Worm (Caenorhabditis elegans) whole organism, L3 larva: Measurements from ENCODE around the gene skr-10.
A peak's percentile ranks its signal among the peaks of the same experiment; 100 is the strongest.

Experiments
- R02D3.7 ChIP-seq: fragments of 150-350 bp; optimal IDR thresholded peaks from 2 replicates; lab custom pipeline; 2014; ENCODE audit warnings: missing biosample characterization, missing genetic modification characterization
- ZK546.5 ChIP-seq: sonication (generic microtip); optimal IDR thresholded peaks from 2 replicates; lab custom pipeline; 2017; ENCODE audit warnings: missing biosample characterization, missing genetic modification characterization
- aly-2 ChIP-seq: fragments of 150-350 bp; optimal IDR thresholded peaks from 2 replicates; lab custom pipeline; 2014; ENCODE audit warnings: missing biosample characterization, missing genetic modification characterization
- ama-1 ChIP-seq: fragments of 150-350 bp; optimal IDR thresholded peaks from 2 replicates; lab custom pipeline; 2018
- ceh-16 ChIP-seq: sonication (generic microtip); optimal IDR thresholded peaks from 2 replicates; lab custom pipeline; 2017; ENCODE audit warnings: missing biosample characterization, missing genetic modification characterization
- ceh-28 ChIP-seq: fragments of 150-350 bp; optimal IDR thresholded peaks from 2 replicates; lab custom pipeline; 2014; ENCODE audit warnings: missing biosample characterization, missing genetic modification reagents, missing genetic modification characterization
- ceh-82 ChIP-seq: fragments of 150-350 bp; optimal IDR thresholded peaks from 2 replicates; lab custom pipeline; 2014; ENCODE audit warnings: missing biosample characterization, missing genetic modification characterization
- ceh-9 ChIP-seq: sonication (generic microtip); optimal IDR thresholded peaks from 2 replicates; lab custom pipeline; 2018; ENCODE audit warnings: missing biosample characterization, missing genetic modification characterization
- daf-12 ChIP-seq: fragments of 150-350 bp; optimal IDR thresholded peaks from 2 replicates; lab custom pipeline; 2014; ENCODE audit warnings: missing biosample characterization, missing genetic modification reagents, missing genetic modification characterization
- egl-27 ChIP-seq: sonication (generic microtip); optimal IDR thresholded peaks from 4 replicates; lab custom pipeline; 2017; ENCODE audit warnings: missing biosample characterization, missing genetic modification reagents, missing genetic modification characterization
- egl-5 ChIP-seq: fragments of 150-350 bp; optimal IDR thresholded peaks from 2 replicates; lab custom pipeline; 2017; ENCODE audit warnings: missing biosample characterization, missing genetic modification reagents, missing genetic modification characterization, inconsistent platforms
- elt-1 ChIP-seq: fragments of 150-350 bp; optimal IDR thresholded peaks from 2 replicates; lab custom pipeline; 2014; ENCODE audit warnings: missing biosample characterization, missing genetic modification characterization
- elt-2 ChIP-seq: sonication (generic microtip); optimal IDR thresholded peaks from 2 replicates; lab custom pipeline; 2016; ENCODE audit warnings: missing genetic modification reagents, mild to moderate bottlenecking, missing genetic modification characterization, missing compliant biosample characterization
- elt-3 ChIP-seq, 3 experiments: fragments of 150-350 bp in 1 of 3; sonication (generic microtip) in 2 of 3; optimal IDR thresholded peaks; 2 replicates in 2 of 3; 4 replicates in 1 of 3; lab custom pipeline; 2014 to 2017; ENCODE audit warnings: missing biosample characterization in 3 of 3, missing genetic modification characterization in 3 of 3
- eor-1 ChIP-seq, 2 experiments: fragments of 150-350 bp; optimal IDR thresholded peaks; 2 replicates each; lab custom pipeline; 2014 to 2018; ENCODE audit warnings: missing biosample characterization in 2 of 2, missing genetic modification characterization in 2 of 2
- fkh-10 ChIP-seq: sonication (generic microtip); optimal IDR thresholded peaks from 2 replicates; lab custom pipeline; 2017; ENCODE audit warnings: missing biosample characterization, missing genetic modification reagents, missing genetic modification characterization
- fkh-2 ChIP-seq: fragments of 150-350 bp; optimal IDR thresholded peaks from 2 replicates; lab custom pipeline; 2014; ENCODE audit warnings: missing biosample characterization, missing genetic modification reagents, missing genetic modification characterization
- fos-1 ChIP-seq: fragments of 150-350 bp; optimal IDR thresholded peaks from 2 replicates; lab custom pipeline; 2014; ENCODE audit warnings: missing biosample characterization, missing genetic modification characterization
- hmg-11 ChIP-seq: sonication (generic microtip); optimal IDR thresholded peaks from 2 replicates; lab custom pipeline; 2016; ENCODE audit warnings: missing genetic modification characterization, missing compliant biosample characterization
- jun-1 ChIP-seq: fragments of 150-350 bp; optimal IDR thresholded peaks from 2 replicates; lab custom pipeline; 2014; ENCODE audit warnings: missing biosample characterization, missing genetic modification reagents, missing genetic modification characterization
- lin-15B ChIP-seq: fragments of 150-350 bp; optimal IDR thresholded peaks from 2 replicates; lab custom pipeline; 2014; ENCODE audit warnings: missing biosample characterization, missing genetic modification characterization
- lin-39 ChIP-seq: fragments of 150-350 bp; optimal IDR thresholded peaks from 2 replicates; lab custom pipeline; 2018; ENCODE audit warnings: missing biosample characterization, missing genetic modification reagents, missing genetic modification characterization
- lsy-12 ChIP-seq: sonication (generic microtip); optimal IDR thresholded peaks from 2 replicates; lab custom pipeline; 2016; ENCODE audit warnings: mild to moderate bottlenecking, missing genetic modification characterization, missing compliant biosample characterization
- mdl-1 ChIP-seq: fragments of 150-350 bp; optimal IDR thresholded peaks from 2 replicates; lab custom pipeline; 2014; ENCODE audit warnings: missing biosample characterization, missing genetic modification characterization
- mml-1 ChIP-seq: fragments of 150-350 bp; sonication (generic microtip); optimal IDR thresholded peaks from 3 replicates; lab custom pipeline; 2014; ENCODE audit warnings: missing biosample characterization, missing genetic modification characterization
- nfya-1 ChIP-seq: sonication (generic microtip); optimal IDR thresholded peaks from 2 replicates; lab custom pipeline; 2017; ENCODE audit warnings: missing genetic modification characterization, mild to moderate bottlenecking, missing compliant biosample characterization, antibody characterized with exemption, moderate library complexity; ENCODE audit not compliant: insufficient read depth
- nhr-11 ChIP-seq: fragments of 150-350 bp; optimal IDR thresholded peaks from 2 replicates; lab custom pipeline; 2014; ENCODE audit warnings: missing biosample characterization, missing genetic modification characterization
- nhr-12 ChIP-seq: fragments of 150-350 bp; optimal IDR thresholded peaks from 2 replicates; lab custom pipeline; 2014; ENCODE audit warnings: missing biosample characterization, missing genetic modification characterization
- nhr-23 ChIP-seq: fragments of 150-350 bp; optimal IDR thresholded peaks from 2 replicates; lab custom pipeline; 2014; ENCODE audit warnings: missing biosample characterization, missing genetic modification reagents, missing genetic modification characterization
- nhr-237 ChIP-seq: fragments of 150-350 bp; optimal IDR thresholded peaks from 2 replicates; lab custom pipeline; 2014; ENCODE audit warnings: missing biosample characterization, missing genetic modification characterization
- nhr-25 ChIP-seq: sonication (generic microtip); optimal IDR thresholded peaks from 2 replicates; lab custom pipeline; 2017; ENCODE audit warnings: missing biosample characterization, missing genetic modification characterization
- nhr-28 ChIP-seq: fragments of 150-350 bp; optimal IDR thresholded peaks from 2 replicates; lab custom pipeline; 2014; ENCODE audit warnings: missing biosample characterization, missing genetic modification characterization
- nhr-43 ChIP-seq: sonication (generic microtip); optimal IDR thresholded peaks from 2 replicates; lab custom pipeline; 2016; ENCODE audit warnings: mild to moderate bottlenecking, missing genetic modification characterization, missing compliant biosample characterization; ENCODE audit not compliant: poor library complexity, severe bottlenecking
- nhr-67 ChIP-seq: fragments of 150-350 bp; optimal IDR thresholded peaks from 2 replicates; lab custom pipeline; 2014; ENCODE audit warnings: missing biosample characterization, missing genetic modification characterization
- nhr-76 ChIP-seq: fragments of 150-350 bp; sonication (generic microtip); optimal IDR thresholded peaks from 5 replicates; lab custom pipeline; 2014; ENCODE audit warnings: missing biosample characterization, missing genetic modification characterization
- nhr-77 ChIP-seq: fragments of 150-350 bp; optimal IDR thresholded peaks from 2 replicates; lab custom pipeline; 2014; ENCODE audit warnings: missing biosample characterization, missing genetic modification characterization
- pha-4 ChIP-seq: fragments of 150-350 bp; optimal IDR thresholded peaks from 2 replicates; lab custom pipeline; 2014; ENCODE audit warnings: missing biosample characterization, missing genetic modification reagents, missing genetic modification characterization
- pqm-1 ChIP-seq: fragments of 150-350 bp; optimal IDR thresholded peaks from 2 replicates; lab custom pipeline; 2017; ENCODE audit warnings: missing biosample characterization, missing genetic modification characterization, inconsistent platforms
- sea-2 ChIP-seq: fragments of 150-350 bp; sonication (generic microtip); optimal IDR thresholded peaks from 4 replicates; lab custom pipeline; 2014; ENCODE audit warnings: missing biosample characterization, missing genetic modification reagents, missing genetic modification characterization
- skn-1 ChIP-seq: fragments of 150-350 bp; optimal IDR thresholded peaks from 2 replicates; lab custom pipeline; 2014; ENCODE audit warnings: missing biosample characterization, missing genetic modification characterization
- snpc-4 ChIP-seq: fragments of 150-350 bp; optimal IDR thresholded peaks from 2 replicates; lab custom pipeline; 2014; ENCODE audit warnings: missing biosample characterization, missing genetic modification characterization
- tbx-2 ChIP-seq: sonication (generic microtip); optimal IDR thresholded peaks from 2 replicates; lab custom pipeline; 2016; ENCODE audit warnings: mild to moderate bottlenecking, missing genetic modification characterization, missing compliant biosample characterization
- unc-39 ChIP-seq: sonication (generic microtip); optimal IDR thresholded peaks from 4 replicates; lab custom pipeline; 2017; ENCODE audit warnings: missing biosample characterization, missing genetic modification characterization
- unc-62 ChIP-seq: fragments of 150-350 bp; sonication (generic microtip); optimal IDR thresholded peaks from 4 replicates; lab custom pipeline; 2014; ENCODE audit warnings: missing biosample characterization, missing genetic modification reagents, missing genetic modification characterization
- zag-1 ChIP-seq: fragments of 150-350 bp; optimal IDR thresholded peaks from 2 replicates; lab custom pipeline; 2014; ENCODE audit warnings: missing biosample characterization, missing genetic modification characterization
- ztf-11 ChIP-seq: fragments of 150-350 bp; optimal IDR thresholded peaks from 2 replicates; lab custom pipeline; 2014; ENCODE audit warnings: missing biosample characterization, missing genetic modification characterization
- ztf-4 ChIP-seq: fragments of 150-350 bp; optimal IDR thresholded peaks from 2 replicates; lab custom pipeline; 2014; ENCODE audit warnings: missing biosample characterization, missing genetic modification characterization

The skr-10 gene

DNA sequence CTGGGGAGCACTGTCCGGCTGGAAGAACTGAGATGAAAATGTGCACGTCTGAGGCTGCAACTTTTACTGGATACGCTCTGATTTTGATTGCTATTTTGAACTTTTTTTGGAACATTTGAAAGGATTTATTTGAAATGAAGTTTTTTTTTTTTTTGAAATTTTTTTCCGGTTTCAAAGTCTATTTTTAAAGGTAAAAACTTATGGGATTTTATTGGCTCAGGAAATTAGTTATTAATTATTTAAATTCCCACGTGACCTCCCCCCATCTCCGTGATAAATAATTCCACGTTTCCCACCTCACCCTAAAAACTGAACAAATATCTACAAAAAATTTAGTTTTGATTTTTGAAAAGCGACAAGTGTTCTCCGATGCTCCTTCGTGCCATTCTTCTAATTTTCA is 17.7 kb downstream of the skr-10 start, which contains the start of gene Y105C5B.18:
Y105C5B.18 (plus strand) TSS at position 301 of the 400 bp plus-strand sequence.
- no peak for TF ChIP-seq ztf-11 (tag; lab: Kevin White, UChicago)
- no peak for TF ChIP-seq fkh-10 (GFP tag; lab: Kevin White, UChicago)
- no peak for TF ChIP-seq hmg-11 (tag; lab: Kevin White, UChicago)
- TF ChIP-seq nhr-67 (tag; lab: Kevin White, UChicago), result no peak
- no peak for TF ChIP-seq skn-1
- TF ChIP-seq jun-1 (tag; lab: Kevin White, UChicago), result no peak
- TF ChIP-seq elt-2 (tag; lab: Kevin White, UChicago), result no peak
- TF ChIP-seq ceh-82 (tag; lab: Kevin White, UChicago), result no peak
- no peak for TF ChIP-seq nhr-237 (tag; lab: Kevin White, UChicago)
- no peak for TF ChIP-seq zag-1 (tag; lab: Kevin White, UChicago)

DNA sequence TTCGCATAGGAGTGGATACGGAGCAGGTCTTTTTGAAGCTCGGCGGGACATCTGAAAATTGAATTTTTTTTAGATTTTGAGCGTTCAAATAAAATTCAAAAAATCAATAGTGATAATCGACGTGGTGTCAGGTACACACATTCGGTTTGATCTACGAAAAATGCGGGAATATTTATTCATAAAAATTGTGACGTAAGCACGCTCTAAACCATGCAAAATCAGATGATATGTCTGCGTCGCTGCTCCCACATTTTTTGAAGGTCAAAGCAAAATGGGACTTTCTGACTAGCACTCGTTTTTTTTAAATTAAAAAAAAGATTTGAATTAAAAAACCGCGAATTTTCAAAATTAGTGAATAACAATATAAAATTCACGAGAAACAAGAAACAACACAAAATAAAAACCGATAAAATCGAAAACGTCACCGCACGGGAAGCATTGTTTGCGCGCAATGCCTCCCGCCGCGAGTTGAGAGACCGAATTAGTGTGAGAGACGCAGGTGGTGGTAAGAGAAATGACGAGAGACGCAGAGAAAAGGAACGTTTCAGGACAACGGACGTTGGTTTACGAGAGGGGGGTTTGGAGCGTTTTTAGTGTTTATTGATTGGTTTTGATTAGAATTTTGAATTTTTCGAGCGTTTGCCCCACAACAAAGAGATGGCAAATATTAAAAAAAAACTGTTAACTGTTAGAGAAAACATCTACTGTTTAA is 37.5 kb downstream of the skr-10 start, which contains the start of gene Y105C5B.19:
Y105C5B.19 (minus strand) TSS at position 51 of the 712 bp plus-strand sequence.
- TF ChIP-seq nhr-67 (tag; lab: Kevin White, UChicago), result no peak
- peak; percentile 74 for TF ChIP-seq pha-4 (tag; lab: Kevin White, UChicago)
- no peak for TF ChIP-seq nhr-23 (tag; lab: Kevin White, UChicago)
- TF ChIP-seq elt-3 (tag; optimal IDR thresholded peaks at IDR 0.05; lab: Kevin White, UChicago), result no peak
- TF ChIP-seq R02D3.7 (tag; lab: Kevin White, UChicago), result no peak
- peak; percentile 46 for TF ChIP-seq elt-2 (tag; lab: Kevin White, UChicago)
- no peak for TF ChIP-seq nhr-12 (tag; lab: Kevin White, UChicago)
- TF ChIP-seq ceh-9 (tag; lab: Kevin White, UChicago), result no peak
- TF ChIP-seq egl-5, result no peak
- no peak for TF ChIP-seq ceh-82 (tag; lab: Kevin White, UChicago)
- TF ChIP-seq nhr-11 (tag; lab: Kevin White, UChicago), result no peak
- no peak for TF ChIP-seq tbx-2 (tag; lab: Kevin White, UChicago)
- peak; percentile 46 for TF ChIP-seq lin-39 (tag; lab: Kevin White, UChicago)
- TF ChIP-seq pqm-1, result peak; percentile 15
- TF ChIP-seq fos-1, result no peak
- TF ChIP-seq nhr-77 (tag; lab: Kevin White, UChicago), result no peak
- TF ChIP-seq mdl-1 (tag; lab: Kevin White, UChicago), result no peak
- no peak for TF ChIP-seq unc-39 (tag; lab: Kevin White, UChicago)
- TF ChIP-seq hmg-11 (tag; lab: Kevin White, UChicago), result peak; percentile 86
- no peak for TF ChIP-seq nhr-25
- TF ChIP-seq ama-1 (lab: Kevin White, UChicago), result no peak
- TF ChIP-seq unc-62 (GFP tag; lab: Kevin White, UChicago), result no peak
- no peak for TF ChIP-seq aly-2 (tag; lab: Kevin White, UChicago)
- TF ChIP-seq ZK546.5, result no peak
- TF ChIP-seq egl-27 (tag; lab: Kevin White, UChicago), result no peak
- TF ChIP-seq ztf-4 (tag; lab: Kevin White, UChicago), result no peak
- TF ChIP-seq lin-15B (tag; lab: Kevin White, UChicago), result peak; percentile 1
- TF ChIP-seq elt-1 (tag; lab: Kevin White, UChicago), result no peak
- peak; percentile 35 for TF ChIP-seq snpc-4 (tag; lab: Kevin White, UChicago)
- no peak for TF ChIP-seq lsy-12 (tag; lab: Kevin White, UChicago)
- TF ChIP-seq nfya-1, result peak; percentile 62
- TF ChIP-seq ztf-11 (tag; lab: Kevin White, UChicago), result no peak
- peak; percentile 52 for TF ChIP-seq ceh-28 (tag; lab: Kevin White, UChicago)
- TF ChIP-seq nhr-43 (tag; lab: Kevin White, UChicago), result no peak
- no peak for TF ChIP-seq fkh-10 (GFP tag; lab: Kevin White, UChicago)
- TF ChIP-seq sea-2, result no peak
- no peak for TF ChIP-seq fkh-2 (tag; lab: Kevin White, UChicago)
- TF ChIP-seq daf-12, result no peak
- no peak for TF ChIP-seq zag-1 (tag; lab: Kevin White, UChicago)
- no peak for TF ChIP-seq nhr-76
- no peak for TF ChIP-seq ceh-16 (tag; lab: Kevin White, UChicago)
- no peak for TF ChIP-seq mml-1 (tag; lab: Kevin White, UChicago)
- TF ChIP-seq nhr-237 (tag; lab: Kevin White, UChicago), result no peak
- no peak for TF ChIP-seq eor-1 (tag; optimal IDR thresholded peaks at IDR 0.05; lab: Kevin White, UChicago)
- no peak for TF ChIP-seq jun-1 (tag; lab: Kevin White, UChicago)
- no peak for TF ChIP-seq skn-1
- TF ChIP-seq nhr-28 (tag; lab: Kevin White, UChicago), result no peak
